Fruit fly (Drosophila melanogaster): ENCODE results near the gene ATPsynbetaL.
A peak's percentile ranks its signal among the peaks of the same experiment; 100 is the strongest.

ATPsynbetaL gene

dm6 chr3L:16051719-16052122, 45.9 kb upstream of the ATPsynbetaL start, which contains the start of gene Mbs (continued):
- peak; percentile 70 for TF ChIP-seq CG10543 (GFP tag; optimal IDR thresholded peaks at IDR 0.05)
- TF ChIP-seq nerfin-2 (GFP tag; IDR thresholded peaks at IDR 0.05; ENCODE audit: partially characterized antibody), result 0 out of 2 replicates have a peak, but pooled peaks have one; percentile 7
- peak; percentile 23 for TF ChIP-seq mirr (GFP tag; optimal IDR thresholded peaks at IDR 0.05)

DNA sequence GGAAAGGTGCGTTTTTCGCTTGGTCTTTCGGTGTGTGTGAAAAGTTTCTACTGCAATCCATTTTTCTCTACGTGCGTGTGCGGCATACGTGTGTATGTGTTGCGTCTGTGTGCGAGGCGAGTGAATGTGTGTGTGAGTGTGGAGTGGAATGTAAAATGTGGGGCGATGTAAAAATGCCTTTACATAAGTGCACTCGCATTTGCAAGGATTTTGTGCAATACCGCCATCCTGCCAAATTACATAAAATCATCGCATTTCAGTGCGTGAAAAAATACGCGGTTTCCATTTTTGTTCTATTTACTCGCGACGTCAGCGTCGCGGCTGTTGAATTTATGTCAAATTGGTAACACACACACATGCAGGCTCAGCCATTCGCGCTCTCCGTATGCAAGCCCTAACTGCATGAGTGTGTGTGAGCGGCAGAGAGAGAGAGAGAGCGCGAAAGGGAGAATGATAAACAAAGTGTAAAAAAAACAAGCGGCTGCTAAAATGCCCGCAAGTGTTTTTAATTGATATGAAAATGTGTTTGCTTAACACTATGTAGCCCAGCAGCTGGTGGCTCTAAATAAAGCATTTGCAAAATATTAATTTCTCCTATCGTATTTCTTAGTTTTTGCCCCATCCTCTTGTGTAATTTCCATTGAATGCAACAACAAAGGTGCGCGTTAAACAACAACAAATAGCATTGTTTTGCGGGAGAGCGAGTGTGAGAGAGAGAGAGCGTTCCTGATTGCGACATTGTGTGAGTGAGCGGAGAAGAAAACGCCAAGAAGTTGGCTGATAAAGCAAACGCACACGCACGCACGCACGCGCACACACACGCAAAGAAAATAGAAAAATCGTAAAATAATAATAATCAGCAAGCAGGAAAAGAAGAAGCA, 45.2 kb upstream of the ATPsynbetaL start:
- TF ChIP-seq yki (optimal IDR thresholded peaks at IDR 0.05) (peak; percentile 84), wek (GFP tag; optimal IDR thresholded peaks at IDR 0.05) (no peak), corto (GFP tag; optimal IDR thresholded peaks at IDR 0.05) (peak; percentile 26), dimm (GFP tag; IDR thresholded peaks at IDR 0.05) (no peak), CG2116 (GFP tag; optimal IDR thresholded peaks at IDR 0.05) (no peak), tgo (GFP tag; IDR thresholded peaks at IDR 0.05) (no peak), Ets97D (GFP tag; optimal IDR thresholded peaks at IDR 0.05) (no peak), CG4854 (GFP tag; optimal IDR thresholded peaks at IDR 0.05) (no peak), MBD-R2 (GFP tag; IDR thresholded peaks at IDR 0.05) (no peak), fu2 (GFP tag; optimal IDR thresholded peaks at IDR 0.05) (no peak), CrebB (tag; optimal IDR thresholded peaks at IDR 0.05) (peak; percentile 9), Hmr (GFP tag; optimal IDR thresholded peaks at IDR 0.05) (peak; percentile 48), CG1792 (GFP tag; optimal IDR thresholded peaks at IDR 0.05) (no peak), zen (tag; optimal IDR thresholded peaks at IDR 0.05) (no peak), CG16813 (GFP tag; IDR thresholded peaks at IDR 0.05; ENCODE audit: partially characterized antibody) (no peak), E2f1 (GFP tag; IDR thresholded peaks at IDR 0.05) (no peak), Dip2 (GFP tag; IDR thresholded peaks at IDR 0.05) (no peak), CG30431 (GFP tag; optimal IDR thresholded peaks at IDR 0.05) (no peak), dmrt11E (tag; optimal IDR thresholded peaks at IDR 0.05) (no peak), nerfin-2 (GFP tag; IDR thresholded peaks at IDR 0.05; ENCODE audit: partially characterized antibody) (no peak), bsh (GFP tag; optimal IDR thresholded peaks at IDR 0.05) (peak in 1 of 2 experiments; percentile 18), CG17385 (GFP tag; optimal IDR thresholded peaks at IDR 0.05) (peak; percentile 87), sr (GFP tag; IDR thresholded peaks at IDR 0.05) (no peak), Ptx1 (GFP tag; IDR thresholded peaks at IDR 0.05) (no peak), tll (GFP tag; optimal IDR thresholded peaks at IDR 0.05) (peak in 1 of 2 experiments; percentile 83), HLHmδ (GFP tag; optimal IDR thresholded peaks at IDR 0.05) (no peak), NC2β (GFP tag; optimal IDR thresholded peaks at IDR 0.05) (no peak), CG14710 (tag; optimal IDR thresholded peaks at IDR 0.05) (no peak), CG6175 (GFP tag; IDR thresholded peaks at IDR 0.05) (no peak), lbe (GFP tag; optimal IDR thresholded peaks at IDR 0.05) (peak; percentile 51), ssp (GFP tag; IDR thresholded peaks at IDR 0.05) (no peak), Elba2 (GFP tag; optimal IDR thresholded peaks at IDR 0.05) (peak; percentile 28), CG3281 (GFP tag; optimal IDR thresholded peaks at IDR 0.05) (no peak), H15 (GFP tag; IDR thresholded peaks at IDR 0.05) (no peak), fd102C (GFP tag; optimal IDR thresholded peaks at IDR 0.05) (no peak), Sry-β (GFP tag; optimal IDR thresholded peaks at IDR 0.05) (no peak), eyg (GFP tag; optimal IDR thresholded peaks at IDR 0.05) (no peak), ato (GFP tag; IDR thresholded peaks at IDR 0.05; ENCODE audit: partially characterized antibody) (no peak), CG7372 (GFP tag; IDR thresholded peaks at IDR 0.05) (no peak), CG10565 (GFP tag; optimal IDR thresholded peaks at IDR 0.05) (no peak), CG10462 (GFP tag; optimal IDR thresholded peaks at IDR 0.05) (no peak), CG10274 (GFP tag; optimal IDR thresholded peaks at IDR 0.05) (no peak), CG14965 (GFP tag; optimal IDR thresholded peaks at IDR 0.05; ENCODE audit: borderline replicate concordance) (no peak), Atf-2 (GFP tag; optimal IDR thresholded peaks at IDR 0.05) (no peak), CG10147 (GFP tag; optimal IDR thresholded peaks at IDR 0.05) (no peak)

Measured in whole organism, embryonic.